Worm (Caenorhabditis elegans): ENCODE measurements around the gene mrpl-20.

- no peak for TF ChIP-seq hif-1 (tag; optimal IDR thresholded peaks at IDR 0.05)
- no peak for TF ChIP-seq lsy-2 (tag; optimal IDR thresholded peaks at IDR 0.05)
- no peak for TF ChIP-seq ceh-28 (tag; optimal IDR thresholded peaks at IDR 0.05)
- no peak for TF ChIP-seq R02D3.7 (tag; optimal IDR thresholded peaks at IDR 0.05)
- TF ChIP-seq snpc-4 (tag; optimal IDR thresholded peaks at IDR 0.05), result no peak
- TF ChIP-seq nhr-10 (tag; optimal IDR thresholded peaks at IDR 0.05), result no peak
- no peak for TF ChIP-seq fos-1 (tag; optimal IDR thresholded peaks at IDR 0.05)
- no peak for TF ChIP-seq dpl-1 (GFP tag; optimal IDR thresholded peaks at IDR 0.05)
- no peak for TF ChIP-seq dmd-6 (GFP tag; IDR thresholded peaks at IDR 0.05)
- TF ChIP-seq zfp-3 (GFP tag; conservative IDR thresholded peaks at IDR 0.05), result no peak
Measured at ce11 chrII:13367784-13368183, 29.7 kb downstream of the mrpl-20 start.
